Worm (Caenorhabditis elegans) whole organism, young adult: ENCODE data around the gene M162.5.

ENCODE experiments used
- Y79H2A.3 ChIP-seq: fragments of 200-800 bp; sonication (Bioruptor generic); conservative IDR thresholded peaks from 2 replicates; pipeline ENCODE4 v1.3.6; 2022; ENCODE audit warnings: missing genetic modification reagents, missing genetic modification characterization, missing compliant biosample characterization
- ceh-27 ChIP-seq: fragments of 200-800 bp; sonication (Bioruptor generic); optimal IDR thresholded peaks from 2 replicates; lab custom pipeline; 2018; ENCODE audit warnings: mild to moderate bottlenecking, missing genetic modification characterization, moderate library complexity, missing compliant biosample characterization
- lsy-27 ChIP-seq: sonication (generic microtip); optimal IDR thresholded peaks from 2 replicates; lab custom pipeline; 2017; ENCODE audit warnings: missing genetic modification characterization, mild to moderate bottlenecking, missing compliant biosample characterization, antibody characterized with exemption, missing genotype, borderline replicate concordance; ENCODE audit not compliant: insufficient read depth
- nhr-90 ChIP-seq: sonication (generic microtip); optimal IDR thresholded peaks from 2 replicates; lab custom pipeline; 2016; ENCODE audit warnings: missing genotype, mild to moderate bottlenecking, missing genetic modification characterization, missing compliant biosample characterization
- rec-8 ChIP-seq, 2 experiments: sonication (generic microtip); optimal IDR thresholded peaks; 2 replicates each; lab custom pipeline; 2016; ENCODE audit warnings: mild to moderate bottlenecking in 2 of 2, missing genetic modification characterization in 2 of 2, missing genetic modification reagents in 2 of 2, missing genotype in 2 of 2, missing biosample characterization in 1 of 2, missing compliant biosample characterization in 1 of 2, moderate library complexity in 1 of 2
- tlf-1 ChIP-seq: fragments of 200-800 bp; sonication (Bioruptor generic); optimal IDR thresholded peaks from 2 replicates; lab custom pipeline; 2018; ENCODE audit warnings: mild to moderate bottlenecking, missing genetic modification characterization, missing compliant biosample characterization

- no peak for TF ChIP-seq nhr-90 (tag; lab: Kevin White, UChicago)
- no peak for TF ChIP-seq Y79H2A.3 (GFP tag; lab: Robert Waterston, UW)
- TF ChIP-seq rec-8 (tag; optimal IDR thresholded peaks at IDR 0.05; lab: Kevin White, UChicago), result no peak
- TF ChIP-seq tlf-1 (GFP tag; lab: Kevin White, UChicago), result no peak
- TF ChIP-seq lsy-27 (tag; lab: Kevin White, UChicago), result no peak
- TF ChIP-seq ceh-27 (GFP tag; lab: Kevin White, UChicago), result no peak
Observed at ce11 chrV:19747144-19747543, 13.7 kb upstream of the M162.5 start.
